Worm (Caenorhabditis elegans): Measurements from ENCODE around the gene F47B8.10.
A peak's percentile ranks its signal among the peaks of the same experiment; 100 is the strongest.

The F47B8.10 gene

ce11 chrV:14324502-14325467 is 17.0 kb upstream of the F47B8.10 start, which contains the start of the genes F47B8.4 and F47B8.18:
Gene F47B8.4 (minus strand): TSS chrV:14324673.
Gene F47B8.18 (minus strand): TSS chrV:14325464.
- TF ChIP-seq cog-1 (tag; optimal IDR thresholded peaks at IDR 0.05) (no peak), ref-1 (GFP tag; conservative IDR thresholded peaks at IDR 0.05) (no peak), tab-1 (GFP tag; IDR thresholded peaks at IDR 0.05) (no peak), klf-2 (GFP tag; conservative IDR thresholded peaks at IDR 0.05) (no peak), flt-1 (GFP tag; IDR thresholded peaks at IDR 0.05) (no peak), ztf-29 (GFP tag; IDR thresholded peaks at IDR 0.05) (no peak), T22C8.4 (GFP tag; IDR thresholded peaks at IDR 0.05) (no peak), med-1 (GFP tag; optimal IDR thresholded peaks at IDR 0.05; ENCODE audit: insufficient read depth) (no peak), ztf-23 (GFP tag; IDR thresholded peaks at IDR 0.05) (no peak)

ce11 chrV:14327776-14328175 is 14.0 kb upstream of the F47B8.10 start, which contains the start of gene F47B8.5:
Gene F47B8.5 (minus strand): TSS chrV:14327876.
- TF ChIP-seq T22C8.4 (GFP tag; IDR thresholded peaks at IDR 0.05) (no peak), ztf-23 (GFP tag; IDR thresholded peaks at IDR 0.05) (no peak), ref-1 (GFP tag; conservative IDR thresholded peaks at IDR 0.05) (no peak), ztf-29 (GFP tag; IDR thresholded peaks at IDR 0.05) (no peak)

- TF ChIP-seq T22C8.4 (GFP tag; IDR thresholded peaks at IDR 0.05) (no peak), ztf-29 (GFP tag; IDR thresholded peaks at IDR 0.05) (no peak), tab-1 (GFP tag; IDR thresholded peaks at IDR 0.05) (no peak), med-1 (GFP tag; optimal IDR thresholded peaks at IDR 0.05; ENCODE audit: insufficient read depth) (no peak)
These were observed 13.0 kb upstream of the F47B8.10 start, which contains the start of gene pepm-1 for ce11 chrV:14328806-14329205. Gene pepm-1 (plus strand): TSS chrV:14329106.

- TF ChIP-seq ref-1 (GFP tag; conservative IDR thresholded peaks at IDR 0.05) (no peak), flt-1 (GFP tag; IDR thresholded peaks at IDR 0.05) (no peak), med-1 (GFP tag; optimal IDR thresholded peaks at IDR 0.05; ENCODE audit: insufficient read depth) (no peak), cog-1 (tag; optimal IDR thresholded peaks at IDR 0.05) (no peak), ztf-29 (GFP tag; IDR thresholded peaks at IDR 0.05) (no peak), klf-2 (GFP tag; conservative IDR thresholded peaks at IDR 0.05) (no peak), T22C8.4 (GFP tag; IDR thresholded peaks at IDR 0.05) (no peak), ztf-23 (GFP tag; IDR thresholded peaks at IDR 0.05) (no peak), tab-1 (GFP tag; IDR thresholded peaks at IDR 0.05) (no peak)
These were observed 10.3 kb upstream of the F47B8.10 start, which contains the start of gene F47B8.8 for ce11 chrV:14331477-14331876. Gene F47B8.8 (plus strand): TSS chrV:14331733.

ce11 chrV:14333116-14333515 is 8.7 kb upstream of the F47B8.10 start, which contains the start of gene srm-4:
Gene srm-4 (plus strand): TSS chrV:14333416.
- TF ChIP-seq ztf-23 (GFP tag; IDR thresholded peaks at IDR 0.05) (no peak), ref-1 (GFP tag; conservative IDR thresholded peaks at IDR 0.05) (no peak), T22C8.4 (GFP tag; IDR thresholded peaks at IDR 0.05) (no peak), flt-1 (GFP tag; IDR thresholded peaks at IDR 0.05) (no peak), med-1 (GFP tag; optimal IDR thresholded peaks at IDR 0.05; ENCODE audit: insufficient read depth) (no peak), cog-1 (tag; optimal IDR thresholded peaks at IDR 0.05) (no peak), klf-2 (GFP tag; conservative IDR thresholded peaks at IDR 0.05) (no peak), ztf-29 (GFP tag; IDR thresholded peaks at IDR 0.05) (no peak), tab-1 (GFP tag; IDR thresholded peaks at IDR 0.05) (no peak)

ce11 chrV:14334901-14335300 is 6.9 kb upstream of the F47B8.10 start, which contains the start of gene srm-5:
Gene srm-5 (plus strand): TSS chrV:14335201.
- TF ChIP-seq ztf-29 (GFP tag; IDR thresholded peaks at IDR 0.05): no peak
- TF ChIP-seq T22C8.4 (GFP tag; IDR thresholded peaks at IDR 0.05): no peak
- no peak for TF ChIP-seq med-1 (GFP tag; optimal IDR thresholded peaks at IDR 0.05; ENCODE audit: insufficient read depth)
- TF ChIP-seq flt-1 (GFP tag; IDR thresholded peaks at IDR 0.05): no peak
- TF ChIP-seq ztf-23 (GFP tag; IDR thresholded peaks at IDR 0.05): no peak
- TF ChIP-seq klf-2 (GFP tag; conservative IDR thresholded peaks at IDR 0.05): no peak
- no peak for TF ChIP-seq tab-1 (GFP tag; IDR thresholded peaks at IDR 0.05)
- TF ChIP-seq cog-1 (tag; optimal IDR thresholded peaks at IDR 0.05): no peak
- no peak for TF ChIP-seq ref-1 (GFP tag; conservative IDR thresholded peaks at IDR 0.05)

- TF ChIP-seq ref-1 (GFP tag; conservative IDR thresholded peaks at IDR 0.05): no peak
- no peak for TF ChIP-seq med-1 (GFP tag; optimal IDR thresholded peaks at IDR 0.05; ENCODE audit: insufficient read depth)
- no peak for TF ChIP-seq klf-2 (GFP tag; conservative IDR thresholded peaks at IDR 0.05)
- no peak for TF ChIP-seq cog-1 (tag; optimal IDR thresholded peaks at IDR 0.05)
- TF ChIP-seq ztf-23 (GFP tag; IDR thresholded peaks at IDR 0.05): no peak
- TF ChIP-seq T22C8.4 (GFP tag; IDR thresholded peaks at IDR 0.05): no peak
- TF ChIP-seq ztf-29 (GFP tag; IDR thresholded peaks at IDR 0.05): no peak
- no peak for TF ChIP-seq flt-1 (GFP tag; IDR thresholded peaks at IDR 0.05)
- no peak for TF ChIP-seq tab-1 (GFP tag; IDR thresholded peaks at IDR 0.05)
These were observed 5.1 kb upstream of the F47B8.10 start, which contains the start of gene srm-6 for ce11 chrV:14336655-14337054. Gene srm-6 (plus strand): TSS chrV:14336955.

- TF ChIP-seq med-1 (GFP tag; optimal IDR thresholded peaks at IDR 0.05; ENCODE audit: insufficient read depth): no peak
- TF ChIP-seq ref-1 (GFP tag; conservative IDR thresholded peaks at IDR 0.05): no peak
- TF ChIP-seq cog-1 (tag; optimal IDR thresholded peaks at IDR 0.05): peak; percentile 84
- peak; percentile 77 for TF ChIP-seq ztf-23 (GFP tag; IDR thresholded peaks at IDR 0.05)
- TF ChIP-seq flt-1 (GFP tag; IDR thresholded peaks at IDR 0.05): peak; percentile 78
- no peak for TF ChIP-seq tab-1 (GFP tag; IDR thresholded peaks at IDR 0.05)
- TF ChIP-seq ztf-29 (GFP tag; IDR thresholded peaks at IDR 0.05): no peak
- no peak for TF ChIP-seq T22C8.4 (GFP tag; IDR thresholded peaks at IDR 0.05)
- TF ChIP-seq klf-2 (GFP tag; conservative IDR thresholded peaks at IDR 0.05): 0 out of 2 replicates have a peak, but pooled peaks have one; percentile 54
These were observed 5.6 kb downstream of the F47B8.10 start, which contains the start of gene cept-2 for ce11 chrV:14347234-14347826. Gene cept-2 (plus strand): TSS chrV:14347766.

- TF ChIP-seq cog-1 (tag; optimal IDR thresholded peaks at IDR 0.05) (no peak), ref-1 (GFP tag; conservative IDR thresholded peaks at IDR 0.05) (no peak), ztf-29 (GFP tag; IDR thresholded peaks at IDR 0.05) (no peak), T22C8.4 (GFP tag; IDR thresholded peaks at IDR 0.05) (no peak), med-1 (GFP tag; optimal IDR thresholded peaks at IDR 0.05; ENCODE audit: insufficient read depth) (no peak), flt-1 (GFP tag; IDR thresholded peaks at IDR 0.05) (no peak)
These were observed 8.7 kb downstream of the F47B8.10 start for ce11 chrV:14350498-14350897.

Measured in whole organism, midembryonic.